Worm (Caenorhabditis elegans): ENCODE data around the gene W05B10.3.
A peak's percentile ranks its signal among the peaks of the same experiment; 100 is the strongest.

The W05B10.3 gene

ce11 chrV:12649213-12649612, 12.3 kb downstream of the W05B10.3 start, which contains the start of gene gpa-9:
gpa-9 (minus strand) TSS chrV:12649313.
- no peak for TF ChIP-seq T26A8.4 (GFP tag; IDR thresholded peaks at IDR 0.05)
- no peak for TF ChIP-seq ctbp-1 (GFP tag; IDR thresholded peaks at IDR 0.05)
- TF ChIP-seq spr-3 (GFP tag; optimal IDR thresholded peaks at IDR 0.05), result no peak
- no peak for TF ChIP-seq aha-1 (tag)
- TF ChIP-seq snpc-1.2 (GFP tag; IDR thresholded peaks at IDR 0.05), result no peak
- no peak for TF ChIP-seq pha-4 (GFP tag; IDR thresholded peaks at IDR 0.05)
- no peak for TF ChIP-seq pha-4 (tag; optimal IDR thresholded peaks at IDR 0.05)
- no peak for TF ChIP-seq duxl-1 (tag; optimal IDR thresholded peaks at IDR 0.05; ENCODE audit: poor library complexity)
- TF ChIP-seq lin-1 (GFP tag; IDR thresholded peaks at IDR 0.05), result no peak
- no peak for TF ChIP-seq rbr-2 (tag; optimal IDR thresholded peaks at IDR 0.05)
- no peak for TF ChIP-seq nhr-77 (tag; optimal IDR thresholded peaks at IDR 0.05)
- no peak for TF ChIP-seq unc-130 (GFP tag; optimal IDR thresholded peaks at IDR 0.05)
- TF ChIP-seq aly-2 (tag; optimal IDR thresholded peaks at IDR 0.05), result no peak
- TF ChIP-seq snpc-4 (tag; optimal IDR thresholded peaks at IDR 0.05), result no peak
- no peak for TF ChIP-seq php-3 (GFP tag; IDR thresholded peaks at IDR 0.05)

DNA sequence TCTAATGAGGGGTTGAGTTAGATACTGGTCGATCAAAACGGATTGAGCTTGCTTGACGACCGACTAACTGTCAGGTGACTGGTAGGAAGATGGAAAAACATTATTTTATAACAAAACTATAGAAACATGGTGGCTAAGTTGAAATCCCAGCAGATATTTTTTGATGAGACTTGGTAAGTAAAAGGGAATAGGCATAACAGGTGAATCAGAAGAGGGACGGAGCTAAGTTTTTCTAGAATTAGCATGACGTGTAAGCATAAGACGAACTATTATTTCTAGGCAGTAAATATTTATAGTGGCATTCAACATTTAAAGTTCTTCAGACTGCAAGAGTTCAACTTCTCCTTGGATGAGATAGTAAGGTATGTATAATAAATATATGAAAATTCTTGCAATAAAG, 17.0 kb downstream of the W05B10.3 start, which contains the start of gene F56H9.8:
Gene F56H9.8, plus strand, starts transcription at position 301 of the 400 bp plus-strand sequence.
- TF ChIP-seq ceh-62 (tag; optimal IDR thresholded peaks at IDR 0.05), result no peak
- TF ChIP-seq mxl-3 (GFP tag; optimal IDR thresholded peaks at IDR 0.05), result no peak
- no peak for TF ChIP-seq T20F7.1 (GFP tag; optimal IDR thresholded peaks at IDR 0.05)
- no peak for TF ChIP-seq nhr-10 (tag; optimal IDR thresholded peaks at IDR 0.05)
- no peak for TF ChIP-seq vab-7 (GFP tag; IDR thresholded peaks at IDR 0.05)
- TF ChIP-seq nhr-6 (tag; optimal IDR thresholded peaks at IDR 0.05), result no peak
- no peak for TF ChIP-seq lin-39 (tag; optimal IDR thresholded peaks at IDR 0.05)
- TF ChIP-seq mdt-29 (GFP tag; IDR thresholded peaks at IDR 0.05), result no peak

- TF ChIP-seq duxl-1 (tag; optimal IDR thresholded peaks at IDR 0.05; ENCODE audit: poor library complexity) (no peak), T26A8.4 (GFP tag; IDR thresholded peaks at IDR 0.05) (no peak), lin-39 (tag; optimal IDR thresholded peaks at IDR 0.05) (no peak), daf-8 (GFP tag; IDR thresholded peaks at IDR 0.05) (no peak), lin-15B (tag; optimal IDR thresholded peaks at IDR 0.05) (no peak), nhr-102 (tag; optimal IDR thresholded peaks at IDR 0.05) (no peak), ceh-62 (tag; optimal IDR thresholded peaks at IDR 0.05) (no peak), lin-29 (GFP tag; IDR thresholded peaks at IDR 0.05) (no peak), F26F4.8 (GFP tag; conservative IDR thresholded peaks at IDR 0.05) (no peak), daf-16 (GFP tag; optimal IDR thresholded peaks at IDR 0.05) (no peak), daf-16 (tag; optimal IDR thresholded peaks at IDR 0.05) (no peak), unc-39 (tag; optimal IDR thresholded peaks at IDR 0.05) (no peak), lir-3 (tag; optimal IDR thresholded peaks at IDR 0.05) (no peak), nhr-11 (tag; optimal IDR thresholded peaks at IDR 0.05) (no peak), hlh-30 (tag; optimal IDR thresholded peaks at IDR 0.05; ENCODE audit: insufficient read depth) (no peak)
Measured at ce11 chrV:12640384-12640783, 21.1 kb downstream of the W05B10.3 start, which contains the start of gene gpa-8. gpa-8 (minus strand) TSS chrV:12640484.

DNA sequence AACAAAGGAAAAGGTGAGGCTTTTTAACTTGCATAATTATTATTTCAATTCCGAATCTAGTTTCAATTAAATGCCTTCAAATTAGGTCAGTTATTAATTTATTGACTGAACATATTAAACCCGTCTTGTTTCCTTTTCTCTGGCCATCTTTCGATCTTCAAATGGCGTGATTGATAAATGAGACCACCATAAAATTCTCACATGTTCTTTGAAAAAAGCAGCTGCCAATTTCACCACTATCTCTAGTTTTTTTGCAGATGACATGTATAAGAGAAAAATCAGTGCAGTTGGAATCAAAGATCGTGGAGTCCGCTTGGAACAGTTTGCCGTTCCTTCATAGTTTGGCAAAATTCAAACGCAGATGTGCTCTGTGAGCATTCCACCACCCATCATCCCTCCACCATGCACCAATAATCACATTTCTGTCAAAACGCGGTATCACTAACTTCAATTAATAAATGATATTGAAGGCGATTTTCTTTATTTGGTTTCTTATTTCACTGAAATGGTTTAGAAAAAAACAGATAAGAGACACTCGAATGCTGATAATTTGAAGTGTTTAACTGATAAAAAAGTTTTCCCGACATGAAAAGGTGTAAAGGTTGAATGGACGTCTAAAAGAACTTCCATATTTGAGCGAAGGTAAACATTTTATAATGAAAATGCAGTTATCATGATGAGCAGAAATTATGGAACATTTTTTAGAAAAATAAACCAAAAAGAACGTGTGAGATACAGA, 23.6 kb downstream of the W05B10.3 start:
- TF ChIP-seq snpc-1.2 (GFP tag; IDR thresholded peaks at IDR 0.05) (no peak), tra-1 (GFP tag; IDR thresholded peaks at IDR 0.05) (0 out of 2 replicates have a peak, but pooled peaks have one; percentile 50), lir-3 (tag; optimal IDR thresholded peaks at IDR 0.05) (no peak), snpc-4 (tag; optimal IDR thresholded peaks at IDR 0.05) (no peak), php-3 (GFP tag; IDR thresholded peaks at IDR 0.05) (peak; percentile 56; the same call in 1 of the 2 replicates), pha-4 (GFP tag; IDR thresholded peaks at IDR 0.05) (no peak), pha-4 (tag; optimal IDR thresholded peaks at IDR 0.05) (no peak), hlh-11 (tag; optimal IDR thresholded peaks at IDR 0.05) (peak; percentile 74), hlh-30 (tag; optimal IDR thresholded peaks at IDR 0.05; ENCODE audit: insufficient read depth) (peak; percentile 70), nhr-28 (tag; optimal IDR thresholded peaks at IDR 0.05) (peak; percentile 30), mdl-1 (tag; optimal IDR thresholded peaks at IDR 0.05) (peak in 1 of 2 experiments; percentile 65), daf-16 (GFP tag; optimal IDR thresholded peaks at IDR 0.05) (peak in 1 of 2 experiments; percentile 61), daf-16 (tag; optimal IDR thresholded peaks at IDR 0.05) (peak; percentile 91), aha-1 (tag) (peak; percentile 65), dve-1 (tag; optimal IDR thresholded peaks at IDR 0.05; ENCODE audit: insufficient read depth) (peak; percentile 35), egl-43 (GFP tag; IDR thresholded peaks at IDR 0.05) (no peak), ceh-28 (tag; optimal IDR thresholded peaks at IDR 0.05) (no peak), dmd-6 (GFP tag; IDR thresholded peaks at IDR 0.05) (peak; percentile 50), unc-62 (GFP tag; optimal IDR thresholded peaks at IDR 0.05 in 1 of 2) (peak in 1 of 2 experiments; percentile 7), unc-62 (tag; optimal IDR thresholded peaks at IDR 0.05) (no peak), pqm-1 (tag; optimal IDR thresholded peaks at IDR 0.05) (peak; percentile 83), mdt-29 (GFP tag; IDR thresholded peaks at IDR 0.05) (no peak)
